Worm (Caenorhabditis elegans) whole organism, L3 larva: ENCODE measurements around the gene atg-2.

Experiments
- R02D3.7 ChIP-seq: fragments of 150-350 bp; optimal IDR thresholded peaks from 2 replicates; lab custom pipeline; 2014; ENCODE audit warnings: missing biosample characterization, missing genetic modification characterization
- ZK546.5 ChIP-seq: sonication (generic microtip); optimal IDR thresholded peaks from 2 replicates; lab custom pipeline; 2017; ENCODE audit warnings: missing biosample characterization, missing genetic modification characterization
- aly-2 ChIP-seq: fragments of 150-350 bp; optimal IDR thresholded peaks from 2 replicates; lab custom pipeline; 2014; ENCODE audit warnings: missing biosample characterization, missing genetic modification characterization
- ceh-16 ChIP-seq: sonication (generic microtip); optimal IDR thresholded peaks from 2 replicates; lab custom pipeline; 2017; ENCODE audit warnings: missing biosample characterization, missing genetic modification characterization
- ceh-28 ChIP-seq: fragments of 150-350 bp; optimal IDR thresholded peaks from 2 replicates; lab custom pipeline; 2014; ENCODE audit warnings: missing biosample characterization, missing genetic modification reagents, missing genetic modification characterization
- ceh-82 ChIP-seq: fragments of 150-350 bp; optimal IDR thresholded peaks from 2 replicates; lab custom pipeline; 2014; ENCODE audit warnings: missing biosample characterization, missing genetic modification characterization
- ceh-9 ChIP-seq: sonication (generic microtip); optimal IDR thresholded peaks from 2 replicates; lab custom pipeline; 2018; ENCODE audit warnings: missing biosample characterization, missing genetic modification characterization
- daf-12 ChIP-seq: fragments of 150-350 bp; optimal IDR thresholded peaks from 2 replicates; lab custom pipeline; 2014; ENCODE audit warnings: missing biosample characterization, missing genetic modification reagents, missing genetic modification characterization
- egl-5 ChIP-seq: fragments of 150-350 bp; optimal IDR thresholded peaks from 2 replicates; lab custom pipeline; 2017; ENCODE audit warnings: missing biosample characterization, missing genetic modification reagents, missing genetic modification characterization, inconsistent platforms
- elt-1 ChIP-seq: fragments of 150-350 bp; optimal IDR thresholded peaks from 2 replicates; lab custom pipeline; 2014; ENCODE audit warnings: missing biosample characterization, missing genetic modification characterization
- elt-2 ChIP-seq: sonication (generic microtip); optimal IDR thresholded peaks from 2 replicates; lab custom pipeline; 2016; ENCODE audit warnings: missing genetic modification reagents, mild to moderate bottlenecking, missing genetic modification characterization, missing compliant biosample characterization
- elt-3 ChIP-seq, 3 experiments: fragments of 150-350 bp in 1 of 3; sonication (generic microtip) in 2 of 3; optimal IDR thresholded peaks; 2 replicates in 2 of 3; 4 replicates in 1 of 3; lab custom pipeline; 2014 to 2017; ENCODE audit warnings: missing biosample characterization in 3 of 3, missing genetic modification characterization in 3 of 3
- eor-1 ChIP-seq, 2 experiments: fragments of 150-350 bp; optimal IDR thresholded peaks; 2 replicates each; lab custom pipeline; 2014 to 2018; ENCODE audit warnings: missing biosample characterization in 2 of 2, missing genetic modification characterization in 2 of 2
- fkh-2 ChIP-seq: fragments of 150-350 bp; optimal IDR thresholded peaks from 2 replicates; lab custom pipeline; 2014; ENCODE audit warnings: missing biosample characterization, missing genetic modification reagents, missing genetic modification characterization
- hmg-11 ChIP-seq: sonication (generic microtip); optimal IDR thresholded peaks from 2 replicates; lab custom pipeline; 2016; ENCODE audit warnings: missing genetic modification characterization, missing compliant biosample characterization
- jun-1 ChIP-seq: fragments of 150-350 bp; optimal IDR thresholded peaks from 2 replicates; lab custom pipeline; 2014; ENCODE audit warnings: missing biosample characterization, missing genetic modification reagents, missing genetic modification characterization
- lin-39 ChIP-seq: fragments of 150-350 bp; optimal IDR thresholded peaks from 2 replicates; lab custom pipeline; 2018; ENCODE audit warnings: missing biosample characterization, missing genetic modification reagents, missing genetic modification characterization
- lsy-12 ChIP-seq: sonication (generic microtip); optimal IDR thresholded peaks from 2 replicates; lab custom pipeline; 2016; ENCODE audit warnings: mild to moderate bottlenecking, missing genetic modification characterization, missing compliant biosample characterization
- mdl-1 ChIP-seq: fragments of 150-350 bp; optimal IDR thresholded peaks from 2 replicates; lab custom pipeline; 2014; ENCODE audit warnings: missing biosample characterization, missing genetic modification characterization
- mml-1 ChIP-seq: fragments of 150-350 bp; sonication (generic microtip); optimal IDR thresholded peaks from 3 replicates; lab custom pipeline; 2014; ENCODE audit warnings: missing biosample characterization, missing genetic modification characterization
- nhr-11 ChIP-seq: fragments of 150-350 bp; optimal IDR thresholded peaks from 2 replicates; lab custom pipeline; 2014; ENCODE audit warnings: missing biosample characterization, missing genetic modification characterization
- nhr-12 ChIP-seq: fragments of 150-350 bp; optimal IDR thresholded peaks from 2 replicates; lab custom pipeline; 2014; ENCODE audit warnings: missing biosample characterization, missing genetic modification characterization
- nhr-237 ChIP-seq: fragments of 150-350 bp; optimal IDR thresholded peaks from 2 replicates; lab custom pipeline; 2014; ENCODE audit warnings: missing biosample characterization, missing genetic modification characterization
- nhr-25 ChIP-seq: sonication (generic microtip); optimal IDR thresholded peaks from 2 replicates; lab custom pipeline; 2017; ENCODE audit warnings: missing biosample characterization, missing genetic modification characterization
- nhr-28 ChIP-seq: fragments of 150-350 bp; optimal IDR thresholded peaks from 2 replicates; lab custom pipeline; 2014; ENCODE audit warnings: missing biosample characterization, missing genetic modification characterization
- nhr-43 ChIP-seq: sonication (generic microtip); optimal IDR thresholded peaks from 2 replicates; lab custom pipeline; 2016; ENCODE audit warnings: mild to moderate bottlenecking, missing genetic modification characterization, missing compliant biosample characterization; ENCODE audit not compliant: poor library complexity, severe bottlenecking
- nhr-67 ChIP-seq: fragments of 150-350 bp; optimal IDR thresholded peaks from 2 replicates; lab custom pipeline; 2014; ENCODE audit warnings: missing biosample characterization, missing genetic modification characterization
- nhr-77 ChIP-seq: fragments of 150-350 bp; optimal IDR thresholded peaks from 2 replicates; lab custom pipeline; 2014; ENCODE audit warnings: missing biosample characterization, missing genetic modification characterization
- pha-4 ChIP-seq: fragments of 150-350 bp; optimal IDR thresholded peaks from 2 replicates; lab custom pipeline; 2014; ENCODE audit warnings: missing biosample characterization, missing genetic modification reagents, missing genetic modification characterization
- pqm-1 ChIP-seq: fragments of 150-350 bp; optimal IDR thresholded peaks from 2 replicates; lab custom pipeline; 2017; ENCODE audit warnings: missing biosample characterization, missing genetic modification characterization, inconsistent platforms
- sea-2 ChIP-seq: fragments of 150-350 bp; sonication (generic microtip); optimal IDR thresholded peaks from 4 replicates; lab custom pipeline; 2014; ENCODE audit warnings: missing biosample characterization, missing genetic modification reagents, missing genetic modification characterization
- skn-1 ChIP-seq: fragments of 150-350 bp; optimal IDR thresholded peaks from 2 replicates; lab custom pipeline; 2014; ENCODE audit warnings: missing biosample characterization, missing genetic modification characterization
- snpc-4 ChIP-seq: fragments of 150-350 bp; optimal IDR thresholded peaks from 2 replicates; lab custom pipeline; 2014; ENCODE audit warnings: missing biosample characterization, missing genetic modification characterization
- tbx-2 ChIP-seq: sonication (generic microtip); optimal IDR thresholded peaks from 2 replicates; lab custom pipeline; 2016; ENCODE audit warnings: mild to moderate bottlenecking, missing genetic modification characterization, missing compliant biosample characterization
- unc-62 ChIP-seq: fragments of 150-350 bp; sonication (generic microtip); optimal IDR thresholded peaks from 4 replicates; lab custom pipeline; 2014; ENCODE audit warnings: missing biosample characterization, missing genetic modification reagents, missing genetic modification characterization
- zag-1 ChIP-seq: fragments of 150-350 bp; optimal IDR thresholded peaks from 2 replicates; lab custom pipeline; 2014; ENCODE audit warnings: missing biosample characterization, missing genetic modification characterization
- ztf-4 ChIP-seq: fragments of 150-350 bp; optimal IDR thresholded peaks from 2 replicates; lab custom pipeline; 2014; ENCODE audit warnings: missing biosample characterization, missing genetic modification characterization

Gene atg-2

DNA sequence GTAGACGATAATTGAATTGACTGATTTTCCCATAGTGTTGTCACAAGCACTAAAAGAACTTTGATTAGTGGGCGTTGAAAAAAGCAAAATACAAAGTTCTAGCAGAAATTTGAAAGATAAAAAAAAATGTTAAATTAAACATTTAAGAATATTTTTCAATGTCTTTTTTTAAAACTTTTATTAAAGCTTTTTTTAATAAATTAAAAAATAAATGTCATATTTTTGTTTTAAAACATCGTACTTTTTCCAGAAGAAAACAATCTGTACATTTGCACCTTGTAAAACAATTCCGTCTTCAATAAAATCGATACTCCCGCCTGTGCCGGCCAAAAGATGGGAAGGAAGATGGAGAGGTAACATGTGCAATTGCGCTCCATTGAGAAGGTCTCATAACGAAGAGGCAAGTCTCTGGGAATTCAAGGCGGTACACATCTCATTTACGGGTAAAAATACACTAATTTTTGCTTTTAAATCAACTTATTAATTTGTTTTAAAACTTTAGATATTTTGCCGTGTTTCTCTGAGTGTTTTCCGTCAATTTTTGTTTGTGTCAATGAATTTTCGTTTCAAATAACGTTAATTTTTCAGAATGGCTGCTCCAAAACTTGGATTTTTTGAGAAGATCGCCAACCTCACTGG lies 34.2 kb downstream of the atg-2 start, which contains the start of the genes glr-6 and asg-2 (continued):
- TF ChIP-seq fkh-2 (no peak), nhr-12 (no peak), ceh-82 (tag; lab: Kevin White, UChicago) (no peak), skn-1 (tag; lab: Kevin White, UChicago) (peak; percentile 59), elt-3 (tag; optimal IDR thresholded peaks at IDR 0.05; lab: Kevin White, UChicago) (no peak), elt-2 (tag; lab: Kevin White, UChicago) (peak; percentile 58), jun-1 (tag; lab: Kevin White, UChicago) (peak; percentile 79), R02D3.7 (peak; percentile 79), snpc-4 (tag; lab: Kevin White, UChicago) (peak; percentile 62), nhr-25 (tag; lab: Kevin White, UChicago) (peak; percentile 86), eor-1 (tag; optimal IDR thresholded peaks at IDR 0.05; lab: Kevin White, UChicago) (no peak), daf-12 (tag; lab: Kevin White, UChicago) (no peak), tbx-2 (tag; lab: Kevin White, UChicago) (peak; percentile 41), nhr-67 (tag; lab: Kevin White, UChicago) (no peak), egl-5 (tag; lab: Kevin White, UChicago) (peak; percentile 70), nhr-43 (peak; percentile 22), zag-1 (no peak), nhr-11 (no peak), ceh-28 (peak; percentile 88), ceh-16 (tag; lab: Kevin White, UChicago) (no peak), lin-39 (tag; lab: Kevin White, UChicago) (peak; percentile 90)
- TF ChIP-seq, all 47 proteins: peak for 20

DNA sequence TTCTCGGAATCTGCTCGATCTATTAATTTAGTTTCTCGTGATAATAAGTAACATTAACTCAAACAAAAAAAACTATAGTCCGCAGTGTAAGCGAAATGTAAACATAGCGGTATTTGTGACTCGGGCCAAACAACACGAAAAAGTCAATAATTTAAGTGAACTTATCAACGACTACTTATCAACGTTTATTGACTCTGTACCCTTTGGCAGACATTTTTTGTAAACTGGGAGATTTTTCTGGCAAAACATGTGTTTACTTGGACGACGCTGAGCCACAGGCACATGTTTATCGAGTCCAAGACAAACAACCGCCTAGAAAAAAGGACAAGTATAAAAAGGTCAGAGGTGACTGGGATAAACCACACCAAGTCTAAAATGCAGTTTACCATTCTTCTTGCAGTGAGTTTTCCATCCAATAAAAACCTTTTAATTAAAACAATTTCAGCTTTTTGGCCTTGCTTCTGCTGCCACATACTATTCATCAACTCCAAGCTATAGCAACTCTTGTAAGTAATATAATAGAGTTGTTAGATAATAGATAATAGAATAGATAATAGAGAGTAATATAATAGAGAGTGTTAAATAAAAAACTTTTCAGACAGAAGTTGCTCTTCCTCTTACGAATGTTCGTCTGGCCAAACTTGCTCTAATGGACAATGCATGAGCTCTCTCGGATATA lies 38.0 kb downstream of the atg-2 start, which contains the start of gene C53B7.3:
Gene C53B7.3 (plus strand): TSS at position 362 of the 679 bp plus-strand sequence.
- TF ChIP-seq R02D3.7 (no peak), pha-4 (tag; lab: Kevin White, UChicago) (peak; percentile 95)
- TF ChIP-seq, all 47 proteins: peak for 1

DNA sequence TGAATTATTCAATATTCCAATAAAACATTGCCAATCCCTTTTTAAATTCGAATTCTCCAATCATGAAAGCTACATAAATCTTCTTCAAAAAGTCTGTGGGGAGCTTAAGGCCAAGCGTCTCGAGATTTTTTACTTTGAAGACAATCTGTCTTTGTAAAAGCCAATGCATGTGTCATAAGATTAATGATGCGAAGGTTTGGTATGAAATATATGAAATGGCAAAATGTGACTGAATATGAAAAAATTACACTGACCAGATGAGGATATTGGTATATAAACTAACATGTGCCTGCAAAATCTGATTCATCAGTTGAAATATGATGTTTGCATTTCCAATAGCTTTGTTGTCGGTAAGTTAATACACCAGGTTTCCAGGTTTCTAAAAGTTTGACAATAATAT lies 39.4 kb downstream of the atg-2 start, which contains the start of gene C53B7.2:
Gene C53B7.2 (plus strand): TSS at position 301 of the 400 bp plus-strand sequence.
- no peak for TF ChIP-seq ceh-9
- no peak for TF ChIP-seq pha-4 (tag; lab: Kevin White, UChicago)
- TF ChIP-seq pqm-1, result no peak
- TF ChIP-seq nhr-77 (tag; lab: Kevin White, UChicago), result no peak
- no peak for TF ChIP-seq lin-39 (tag; lab: Kevin White, UChicago)
- TF ChIP-seq R02D3.7, result no peak
- TF ChIP-seq lsy-12 (tag; lab: Kevin White, UChicago), result no peak
- TF ChIP-seq nhr-237 (tag; lab: Kevin White, UChicago), result no peak
- TF ChIP-seq aly-2 (tag; lab: Kevin White, UChicago), result no peak
- TF ChIP-seq daf-12 (tag; lab: Kevin White, UChicago), result no peak
- TF ChIP-seq elt-2 (tag; lab: Kevin White, UChicago), result no peak
- no peak for TF ChIP-seq sea-2
- no peak for TF ChIP-seq nhr-12
- TF ChIP-seq ZK546.5 (tag; lab: Kevin White, UChicago), result no peak
- TF ChIP-seq unc-62, result no peak
- no peak for TF ChIP-seq ztf-4
- no peak for TF ChIP-seq ceh-28

DNA sequence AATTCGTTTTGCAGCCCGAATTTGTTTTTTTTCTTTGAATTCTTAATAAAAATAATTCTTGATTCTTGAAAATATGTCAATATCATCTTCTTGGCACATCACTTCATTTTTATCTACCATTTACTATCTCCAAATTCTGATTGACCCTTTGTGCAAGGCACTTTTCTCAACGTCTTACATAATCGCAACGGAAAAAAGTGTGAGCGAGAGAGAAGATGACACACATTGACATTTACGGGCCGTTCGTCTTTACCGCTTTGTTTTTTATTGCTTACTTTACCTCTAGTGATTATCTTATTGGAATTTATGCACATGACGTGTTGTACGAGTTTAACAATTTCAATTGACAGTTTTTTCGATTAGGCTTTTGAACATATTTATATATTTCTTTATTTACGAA lies 42.0 kb downstream of the atg-2 start:
- TF ChIP-seq daf-12 (tag; lab: Kevin White, UChicago) (no peak), ztf-4 (no peak), nhr-43 (no peak), mdl-1 (tag; lab: Kevin White, UChicago) (no peak), nhr-12 (no peak), ZK546.5 (tag; lab: Kevin White, UChicago) (no peak), mml-1 (tag; lab: Kevin White, UChicago) (no peak), unc-62 (no peak), pqm-1 (no peak), tbx-2 (tag; lab: Kevin White, UChicago) (no peak), elt-3 (tag; optimal IDR thresholded peaks at IDR 0.05; lab: Kevin White, UChicago) (no peak), hmg-11 (no peak), skn-1 (tag; lab: Kevin White, UChicago) (no peak), fkh-2 (no peak), elt-1 (tag; lab: Kevin White, UChicago) (no peak), ceh-16 (tag; lab: Kevin White, UChicago) (no peak), nhr-28 (tag; lab: Kevin White, UChicago) (no peak), nhr-25 (tag; lab: Kevin White, UChicago) (no peak), lsy-12 (tag; lab: Kevin White, UChicago) (no peak), ceh-9 (no peak)
